Fruit fly (Drosophila melanogaster) whole organism, adult: ENCODE measurements around the gene CG34140.
A peak's percentile ranks its signal among the peaks of the same experiment; 100 is the strongest.

Experiments used
- CG11617 ChIP-seq: fragments of 200-800 bp; sonication (Bioruptor generic); optimal IDR thresholded peaks from 2 replicates; lab custom pipeline; 2017; ENCODE audit warnings: mild to moderate bottlenecking, missing biosample characterization, missing genetic modification reagents, missing genetic modification characterization
- CG12768 ChIP-seq: fragments of 200-800 bp; sonication (Bioruptor generic); optimal IDR thresholded peaks from 2 replicates; lab custom pipeline; 2017; ENCODE audit warnings: missing biosample characterization, missing genetic modification characterization, mild to moderate bottlenecking, moderate library complexity, missing genetic modification reagents
- CG14711 ChIP-seq: fragments of 200-800 bp; sonication (Bioruptor generic); optimal IDR thresholded peaks from 2 replicates; lab custom pipeline; 2018; ENCODE audit warnings: missing biosample characterization, mild to moderate bottlenecking, missing genetic modification characterization, moderate library complexity
- CG1620 ChIP-seq: fragments of 200-800 bp; sonication (Bioruptor generic); optimal IDR thresholded peaks from 2 replicates; lab custom pipeline; 2016; ENCODE audit warnings: missing biosample characterization, missing genetic modification characterization
- CG33017 ChIP-seq: fragments of 200-800 bp; sonication (Bioruptor generic); optimal IDR thresholded peaks from 2 replicates; lab custom pipeline; 2018; ENCODE audit warnings: missing biosample characterization, mild to moderate bottlenecking, missing genetic modification characterization, moderate library complexity
- CG5204 ChIP-seq: fragments of 200-800 bp; sonication (Bioruptor generic); optimal IDR thresholded peaks from 2 replicates; lab custom pipeline; 2016; ENCODE audit warnings: missing biosample characterization, missing genetic modification characterization
- CG7045 ChIP-seq: fragments of 200-800 bp; sonication (Bioruptor generic); optimal IDR thresholded peaks from 2 replicates; lab custom pipeline; 2017; ENCODE audit warnings: missing biosample characterization, mild to moderate bottlenecking, missing genetic modification characterization
- CG7101 ChIP-seq: fragments of 200-800 bp; sonication (Bioruptor generic); optimal IDR thresholded peaks from 2 replicates; lab custom pipeline; 2018; ENCODE audit warnings: missing biosample characterization, mild to moderate bottlenecking, missing genetic modification characterization, moderate library complexity
- Clk ChIP-seq: fragments of 200-800 bp; sonication (Bioruptor generic); optimal IDR thresholded peaks from 2 replicates; lab custom pipeline; 2017; ENCODE audit warnings: missing biosample characterization, missing genetic modification characterization
- Crg-1 ChIP-seq: fragments of 200-800 bp; sonication (Bioruptor generic); optimal IDR thresholded peaks from 2 replicates; lab custom pipeline; 2016; ENCODE audit warnings: missing biosample characterization, missing genetic modification characterization
- Hr96 ChIP-seq: fragments of 200-800 bp; sonication (Bioruptor generic); optimal IDR thresholded peaks from 2 replicates; lab custom pipeline; 2016; ENCODE audit warnings: missing biosample characterization, missing genetic modification characterization
- Mnt ChIP-seq: fragments of 200-800 bp; sonication (Bioruptor generic); optimal IDR thresholded peaks from 2 replicates; lab custom pipeline; 2016; ENCODE audit warnings: missing biosample characterization, mild to moderate bottlenecking, missing genetic modification characterization
- bab1 ChIP-seq: fragments of 200-800 bp; sonication (Bioruptor generic); optimal IDR thresholded peaks from 3 replicates; lab custom pipeline; 2019; ENCODE audit warnings: missing biosample characterization, mild to moderate bottlenecking, missing genetic modification characterization, moderate library complexity
- cic ChIP-seq: fragments of 200-800 bp; sonication (Bioruptor generic); optimal IDR thresholded peaks from 2 replicates; lab custom pipeline; 2017; ENCODE audit warnings: missing biosample characterization, mild to moderate bottlenecking, missing genetic modification characterization, moderate library complexity
- cnc ChIP-seq, 2 experiments: fragments of >200 bp; optimal IDR thresholded peaks; 2 replicates each; lab custom pipeline; 2017
- kay ChIP-seq: fragments of 200-800 bp; sonication (Bioruptor generic); peaks from one replicate; lab custom pipeline; 2016; ENCODE audit warnings: missing biosample characterization, missing genetic modification characterization, borderline replicate concordance
- ovo ChIP-seq: fragments of 200-800 bp; sonication (Bioruptor generic); optimal IDR thresholded peaks from 2 replicates; lab custom pipeline; 2016; ENCODE audit warnings: missing biosample characterization, missing genetic modification characterization
- pad ChIP-seq: fragments of 200-800 bp; sonication (Bioruptor generic); optimal IDR thresholded peaks from 3 replicates; lab custom pipeline; 2017; ENCODE audit warnings: missing biosample characterization, missing genetic modification characterization, mild to moderate bottlenecking, moderate library complexity, missing genetic modification reagents
- tj ChIP-seq: fragments of 200-800 bp; sonication (Bioruptor generic); optimal IDR thresholded peaks from 3 replicates; lab custom pipeline; 2017; ENCODE audit warnings: missing biosample characterization, mild to moderate bottlenecking, missing genetic modification characterization, moderate library complexity
- toe ChIP-seq: fragments of 200-800 bp; sonication (Bioruptor generic); optimal IDR thresholded peaks from 2 replicates; lab custom pipeline; 2016; ENCODE audit warnings: missing biosample characterization, missing genetic modification characterization

Gene CG34140

DNA sequence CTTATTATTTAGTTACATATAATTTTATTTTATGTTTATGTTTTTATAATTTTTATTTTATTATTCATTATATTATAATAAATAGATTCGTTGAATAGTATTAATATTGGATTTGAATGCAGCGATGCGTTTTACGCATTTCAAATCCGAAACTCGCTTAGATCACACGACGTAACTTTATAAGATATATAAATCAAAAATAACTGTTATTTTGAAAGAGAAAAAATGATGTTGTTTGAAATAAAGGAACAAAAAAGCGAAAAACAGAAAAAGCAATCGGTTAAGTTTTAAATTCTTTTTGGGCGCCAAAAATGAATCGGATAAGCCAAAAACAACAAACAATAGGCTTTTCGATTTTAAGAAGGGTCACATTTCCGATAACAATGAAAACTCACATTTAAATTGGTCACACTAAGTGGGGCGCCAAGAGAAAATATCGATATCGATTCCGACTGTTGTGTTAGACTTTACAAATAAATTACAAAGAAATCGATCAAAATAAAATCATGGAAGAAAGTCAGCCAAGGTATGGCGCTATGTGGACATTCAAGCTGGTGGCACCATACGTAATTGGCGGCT lies 38.1 kb downstream of the CG34140 start, which contains the start of gene CG6845:
TSS of gene CG6845 (plus strand) at position 436 of the 579 bp plus-strand sequence.
- TF ChIP-seq bab1 (GFP tag; lab: Kevin White, UChicago) (peak; percentile 51), tj (GFP tag; lab: Kevin White, UChicago) (no peak), kay (GFP tag; lab: Kevin White, UChicago) (peak; percentile 92), cic (GFP tag; lab: Kevin White, UChicago) (peak; percentile 19), CG14711 (tag; lab: Kevin White, UChicago) (no peak), CG33017 (tag; lab: Kevin White, UChicago) (no peak)

DNA sequence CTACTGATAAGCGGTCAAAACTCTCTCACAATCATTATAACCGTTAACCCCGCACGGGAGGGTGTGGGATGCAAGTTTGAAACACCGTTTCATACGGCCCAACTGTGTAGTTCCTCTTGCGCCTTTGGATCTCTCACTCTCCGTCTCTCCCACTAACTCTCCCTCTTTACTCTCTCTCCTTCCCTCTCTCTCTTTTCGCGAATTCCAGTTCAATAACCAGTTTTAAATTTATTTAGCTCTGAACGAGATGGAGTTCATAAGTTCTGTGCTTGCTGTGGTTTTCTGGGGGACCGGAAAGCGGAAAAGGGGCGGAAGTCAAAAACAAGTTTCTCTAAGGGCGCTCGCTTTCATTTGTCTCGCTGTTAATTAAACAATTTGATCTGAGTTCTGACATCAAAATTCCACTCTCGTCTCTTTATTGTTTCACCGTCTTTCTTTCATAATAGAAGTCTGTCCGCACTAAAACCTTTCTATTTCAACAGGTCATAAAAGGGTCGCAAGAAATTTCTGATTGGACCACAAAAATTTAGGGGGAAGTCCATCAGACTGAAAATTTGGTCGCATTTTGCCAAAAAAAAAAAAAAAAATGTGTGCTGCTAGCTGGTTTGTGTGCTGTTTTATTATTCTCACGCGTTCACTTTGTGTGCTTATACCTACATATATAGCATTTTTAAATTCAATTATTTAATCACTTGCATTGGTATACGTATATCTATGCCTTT lies 43.2 kb downstream of the CG34140 start:
- no peak for TF ChIP-seq cic (GFP tag; lab: Kevin White, UChicago)
- no peak for TF ChIP-seq Crg-1 (GFP tag; lab: Kevin White, UChicago)
- TF ChIP-seq CG12768 (GFP tag; lab: Kevin White, UChicago), result no peak
- TF ChIP-seq CG1620 (GFP tag; lab: Kevin White, UChicago), result no peak
- TF ChIP-seq ovo (GFP tag; lab: Kevin White, UChicago), result peak; percentile 91
- no peak for TF ChIP-seq CG5204 (GFP tag; lab: Kevin White, UChicago)
- no peak for TF ChIP-seq Hr96 (GFP tag; lab: Kevin White, UChicago)
- TF ChIP-seq pad (GFP tag; lab: Kevin White, UChicago), result peak; percentile 95
- TF ChIP-seq CG7045 (GFP tag; lab: Kevin White, UChicago), result no peak
- TF ChIP-seq CG7101 (tag; lab: Kevin White, UChicago), result no peak
- no peak for TF ChIP-seq CG33017 (tag; lab: Kevin White, UChicago)
- no peak for TF ChIP-seq toe (GFP tag; lab: Kevin White, UChicago)
- no peak for TF ChIP-seq CG11617
- no peak for TF ChIP-seq Mnt (GFP tag; lab: Kevin White, UChicago)

DNA sequence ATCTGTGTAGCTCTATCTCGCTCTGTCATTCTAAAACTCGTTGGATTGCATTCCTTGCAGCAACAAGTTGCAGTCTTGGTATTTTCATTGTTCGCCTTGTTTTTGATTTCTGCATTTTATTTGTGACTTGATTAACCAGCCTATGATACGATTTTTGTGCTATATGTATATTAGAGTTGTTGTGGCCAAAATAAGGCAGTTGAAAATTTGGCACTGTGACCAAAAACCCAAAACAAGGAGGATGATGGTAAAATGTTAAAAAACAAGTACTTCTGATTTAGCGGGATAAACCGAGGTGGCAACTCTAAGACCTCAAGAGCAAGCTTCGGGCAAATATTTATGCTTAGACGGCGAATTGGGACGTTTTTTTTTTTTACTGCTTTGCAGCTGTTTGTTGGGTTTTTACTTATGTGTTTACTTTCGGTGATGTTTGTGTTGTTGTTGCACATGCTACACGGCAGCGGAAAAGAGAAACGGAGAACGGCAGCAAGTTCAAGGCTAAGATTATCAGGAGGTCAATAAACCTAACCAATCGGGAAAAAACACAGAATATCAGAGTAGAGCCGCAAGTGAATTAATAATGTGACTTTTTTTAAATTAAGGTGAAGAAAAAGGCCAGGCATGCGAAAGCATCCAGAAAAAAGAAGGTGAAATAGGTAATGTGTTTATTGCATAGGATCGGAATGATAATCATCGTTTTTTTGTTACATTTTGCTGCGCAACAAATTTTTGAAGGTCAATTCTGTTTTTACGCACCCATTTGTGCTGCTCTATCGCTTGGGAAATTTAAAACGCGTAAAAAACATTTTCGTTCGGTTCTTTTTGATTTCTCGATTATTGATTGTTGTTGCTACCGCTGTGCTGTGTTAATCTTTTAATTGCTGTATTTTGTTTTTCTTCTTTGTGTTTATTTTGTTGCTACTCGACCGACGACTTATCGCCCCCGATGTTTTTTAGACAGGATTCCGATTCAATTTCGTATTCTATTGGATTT lies 44.4 kb downstream of the CG34140 start:
- no peak for TF ChIP-seq CG33017 (tag; lab: Kevin White, UChicago)
- TF ChIP-seq cic (GFP tag; lab: Kevin White, UChicago), result no peak
- no peak for TF ChIP-seq CG7101 (tag; lab: Kevin White, UChicago)
- TF ChIP-seq CG14711 (tag; lab: Kevin White, UChicago), result no peak
- TF ChIP-seq kay (GFP tag; lab: Kevin White, UChicago), result peak; percentile 84
- no peak for TF ChIP-seq Clk (GFP tag; lab: Kevin White, UChicago)
- TF ChIP-seq tj (GFP tag; lab: Kevin White, UChicago), result peak; percentile 39
- no peak for TF ChIP-seq Hr96 (GFP tag; lab: Kevin White, UChicago)
- TF ChIP-seq CG7045 (GFP tag; lab: Kevin White, UChicago), result no peak

DNA sequence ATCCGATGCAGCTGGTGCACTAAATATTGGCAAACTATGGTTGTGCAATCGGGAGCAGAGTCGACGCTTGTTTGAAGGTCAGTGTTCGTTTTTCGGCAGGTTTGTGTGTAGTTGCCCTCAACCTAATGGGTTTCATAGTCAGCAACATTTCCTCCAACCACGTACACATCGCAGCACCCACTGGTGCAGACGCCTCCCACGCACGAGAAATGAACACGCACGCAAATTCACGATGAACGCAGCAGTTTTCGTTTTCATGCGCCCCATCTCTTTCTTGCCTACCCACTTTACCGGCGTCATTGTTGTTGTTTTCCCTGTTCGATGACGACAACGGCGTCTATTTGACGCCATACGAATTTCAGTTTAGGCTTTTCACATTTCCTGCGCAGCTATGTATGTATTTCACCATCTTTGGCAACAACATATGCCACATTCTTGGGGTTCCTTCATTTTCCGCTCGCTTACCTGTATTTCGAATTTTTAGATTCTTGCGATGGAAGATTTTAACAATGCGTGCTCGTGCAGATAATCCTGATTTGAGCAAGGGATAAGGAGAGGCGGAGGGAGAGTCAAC lies 46.5 kb downstream of the CG34140 start:
- TF ChIP-seq tj (GFP tag; lab: Kevin White, UChicago), result peak; percentile 68
- TF ChIP-seq cnc (optimal IDR thresholded peaks at IDR 0.05; lab: Kevin White, UChicago), result peak in 1 of 2 experiments; percentile 24
- no peak for TF ChIP-seq pad (GFP tag; lab: Kevin White, UChicago)
- TF ChIP-seq kay (GFP tag; lab: Kevin White, UChicago), result peak; percentile 29

DNA sequence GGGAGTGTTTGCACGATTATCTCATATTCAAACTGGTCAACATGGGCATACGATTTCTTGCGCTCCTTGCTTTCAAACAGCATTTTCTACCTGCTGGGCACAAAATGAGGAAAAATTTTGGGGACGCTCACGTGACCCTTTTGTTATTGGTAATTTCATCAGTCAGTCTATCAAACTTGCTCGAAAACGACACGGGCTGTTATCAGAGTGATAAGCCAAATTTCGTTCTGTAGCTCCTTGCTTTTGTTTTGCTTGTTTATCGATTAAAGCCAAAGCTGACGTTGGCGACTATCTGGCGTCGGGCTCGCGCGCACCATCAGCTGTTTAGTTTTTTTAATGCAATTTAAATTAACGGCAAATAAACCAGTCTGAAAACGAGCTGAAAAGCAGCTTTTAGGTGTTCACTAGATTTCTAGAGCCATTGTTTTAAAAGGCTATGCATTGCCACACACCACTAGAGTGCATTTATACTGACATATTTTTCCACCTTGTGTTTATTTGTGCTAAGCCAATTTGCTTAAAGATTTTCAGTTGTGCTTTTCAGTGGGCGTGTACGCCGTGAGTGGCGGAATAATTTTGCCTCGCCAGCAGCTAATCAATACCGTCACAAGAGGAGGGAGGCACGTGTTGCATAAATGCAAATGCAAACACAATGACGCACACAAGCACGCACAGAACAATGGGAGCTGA lies 47.5 kb downstream of the CG34140 start:
- TF ChIP-seq CG12768 (GFP tag; lab: Kevin White, UChicago) (peak; percentile 12), CG7045 (GFP tag; lab: Kevin White, UChicago) (no peak), Crg-1 (GFP tag; lab: Kevin White, UChicago) (peak; percentile 31), tj (GFP tag; lab: Kevin White, UChicago) (peak; percentile 81), CG7101 (tag; lab: Kevin White, UChicago) (peak; percentile 1), Hr96 (GFP tag; lab: Kevin White, UChicago) (no peak), ovo (GFP tag; lab: Kevin White, UChicago) (peak; percentile 23)
